Worm (Caenorhabditis elegans) whole organism, L4/young adult: Measurements from ENCODE around the gene rgs-2.

Experiments
- W03F9.2 ChIP-seq: fragments of 150-350 bp; optimal IDR thresholded peaks from 2 replicates; lab custom pipeline; 2014; ENCODE audit warnings: missing biosample characterization, missing genetic modification characterization
- dao-5 ChIP-seq: sonication (generic microtip); optimal IDR thresholded peaks from 2 replicates; lab custom pipeline; 2016; ENCODE audit warnings: missing genotype, missing genetic modification characterization, moderate library complexity, missing compliant biosample characterization
- him-1 ChIP-seq: sonication (generic microtip); optimal IDR thresholded peaks from 2 replicates; lab custom pipeline; 2016; ENCODE audit warnings: missing genotype, missing genetic modification reagents, missing genetic modification characterization, missing compliant biosample characterization

ce11 chrX:12689869-12690268 is 22.6 kb upstream of the rgs-2 start:
- TF ChIP-seq him-1 (tag; lab: Kevin White, UChicago) (no peak), dao-5 (no peak), W03F9.2 (tag; lab: Kevin White, UChicago) (no peak)
